Worm (Caenorhabditis elegans) whole organism, L1 larva: Measurements from ENCODE around the gene Y82E9BL.3.

Experiments used
- C04F5.9 ChIP-seq: sonication (generic microtip); optimal IDR thresholded peaks from 2 replicates; lab custom pipeline; 2016; ENCODE audit warnings: missing genetic modification characterization, missing compliant biosample characterization
- C16A3.4 ChIP-seq: fragments of 150-350 bp; optimal IDR thresholded peaks from 2 replicates; lab custom pipeline; 2014; ENCODE audit warnings: missing biosample characterization, missing genetic modification characterization
- F16B12.6 ChIP-seq: fragments of 150-350 bp; optimal IDR thresholded peaks from 2 replicates; lab custom pipeline; 2014; ENCODE audit warnings: missing biosample characterization, missing genetic modification characterization
- Y116A8C.19 ChIP-seq: sonication (generic microtip); optimal IDR thresholded peaks from 2 replicates; lab custom pipeline; 2016; ENCODE audit warnings: missing compliant biosample characterization, missing genetic modification characterization, borderline replicate concordance
- aly-2 ChIP-seq: fragments of 150-350 bp; optimal IDR thresholded peaks from 2 replicates; lab custom pipeline; 2014; ENCODE audit warnings: missing biosample characterization, missing genetic modification characterization
- ceh-63 ChIP-seq: fragments of 200-800 bp; sonication (Bioruptor generic); optimal IDR thresholded peaks from 2 replicates; lab custom pipeline; 2018; ENCODE audit warnings: mild to moderate bottlenecking, missing genetic modification characterization, missing compliant biosample characterization
- ceh-88 ChIP-seq: fragments of 200-800 bp; sonication (Bioruptor generic); IDR thresholded peaks from 2 replicates; pipeline ENCODE4 v1.3.6; 2022; ENCODE audit warnings: missing genetic modification characterization, missing compliant biosample characterization
- ceh-90 ChIP-seq: sonication (generic microtip); optimal IDR thresholded peaks from 2 replicates; lab custom pipeline; 2016; ENCODE audit warnings: missing genetic modification characterization, missing compliant biosample characterization
- ces-1 ChIP-seq: fragments of 150-350 bp; optimal IDR thresholded peaks from 2 replicates; lab custom pipeline; 2014; ENCODE audit warnings: missing biosample characterization, missing genetic modification reagents, missing genetic modification characterization
- dpl-1 ChIP-seq, 3 experiments: fragments of 150-350 bp in 2 of 3; sonication (generic microtip) in 1 of 3; optimal IDR thresholded peaks; 2 replicates each; lab custom pipeline; 2014 to 2017; ENCODE audit warnings: missing biosample characterization in 3 of 3, missing genetic modification characterization in 3 of 3, missing genetic modification reagents in 3 of 3
- dsc-1 ChIP-seq: sonication (generic microtip); optimal IDR thresholded peaks from 2 replicates; lab custom pipeline; 2016; ENCODE audit warnings: mild to moderate bottlenecking, missing genetic modification characterization, missing compliant biosample characterization
- efl-3 ChIP-seq: fragments of 200-800 bp; sonication (Bioruptor generic); optimal IDR thresholded peaks from 2 replicates; lab custom pipeline; 2018; ENCODE audit warnings: mild to moderate bottlenecking, missing genetic modification characterization, missing compliant biosample characterization
- egl-27 ChIP-seq, 2 experiments: fragments of 150-350 bp in 1 of 2; sonication (generic microtip); optimal IDR thresholded peaks; 3 replicates each; lab custom pipeline; 2017 to 2018; ENCODE audit warnings: missing biosample characterization in 2 of 2, missing genetic modification characterization in 2 of 2, missing genetic modification reagents in 2 of 2
- elt-2 ChIP-seq: sonication (generic microtip); optimal IDR thresholded peaks from 2 replicates; lab custom pipeline; 2016; ENCODE audit warnings: missing genetic modification characterization, mild to moderate bottlenecking, inconsistent platforms, missing compliant biosample characterization, missing genetic modification reagents
- fkh-10 ChIP-seq: sonication (generic microtip); optimal IDR thresholded peaks from 2 replicates; lab custom pipeline; 2017; ENCODE audit warnings: missing biosample characterization, missing genetic modification reagents, missing genetic modification characterization
- fkh-4 ChIP-seq: sonication (generic microtip); optimal IDR thresholded peaks from 2 replicates; lab custom pipeline; 2016; ENCODE audit warnings: missing compliant biosample characterization, missing genetic modification characterization, borderline replicate concordance
- fkh-8 ChIP-seq: sonication (generic microtip); optimal IDR thresholded peaks from 2 replicates; lab custom pipeline; 2016; ENCODE audit warnings: mild to moderate bottlenecking, missing genetic modification characterization, missing compliant biosample characterization
- hlh-17 ChIP-seq: fragments of 200-800 bp; sonication (Bioruptor generic); optimal IDR thresholded peaks from 2 replicates; lab custom pipeline; 2018; ENCODE audit warnings: missing genetic modification characterization, mild to moderate bottlenecking, missing compliant biosample characterization, moderate library complexity, borderline replicate concordance
- hlh-4 ChIP-seq: sonication (generic microtip); optimal IDR thresholded peaks from 2 replicates; lab custom pipeline; 2016; ENCODE audit warnings: mild to moderate bottlenecking, missing genetic modification characterization, missing compliant biosample characterization
- hpl-2 ChIP-seq: fragments of 150-350 bp; optimal IDR thresholded peaks from 2 replicates; lab custom pipeline; 2014; ENCODE audit warnings: missing biosample characterization, missing genetic modification reagents, missing genetic modification characterization
- irx-1 ChIP-seq: sonication (generic microtip); optimal IDR thresholded peaks from 2 replicates; lab custom pipeline; 2016; ENCODE audit warnings: missing genetic modification characterization, missing compliant biosample characterization
- lin-13 ChIP-seq: fragments of 150-350 bp; optimal IDR thresholded peaks from 2 replicates; lab custom pipeline; 2014; ENCODE audit warnings: missing biosample characterization, missing genetic modification reagents, missing genetic modification characterization
- lin-15B ChIP-seq: fragments of 150-350 bp; sonication (generic microtip); optimal IDR thresholded peaks from 3 replicates; lab custom pipeline; 2014; ENCODE audit warnings: missing biosample characterization, missing genetic modification characterization
- lin-35 ChIP-seq, 2 experiments: fragments of 150-350 bp; optimal IDR thresholded peaks; 2 replicates each; lab custom pipeline; 2014; ENCODE audit warnings: missing biosample characterization in 2 of 2, missing genetic modification characterization in 2 of 2, missing genetic modification reagents in 2 of 2
- mab-9 ChIP-seq: fragments of 200-800 bp; sonication (Bioruptor generic); IDR thresholded peaks from 2 replicates; pipeline ENCODE4 v1.3.6; 2022; ENCODE audit warnings: missing genetic modification reagents, missing genetic modification characterization, missing compliant biosample characterization
- mdl-1 ChIP-seq, 2 experiments: fragments of 150-350 bp; optimal IDR thresholded peaks; 2 replicates each; lab custom pipeline; 2014 to 2017; ENCODE audit warnings: missing biosample characterization in 2 of 2, missing genetic modification characterization in 2 of 2, inconsistent platforms in 1 of 2
- mef-2 ChIP-seq: fragments of 150-350 bp; optimal IDR thresholded peaks from 2 replicates; lab custom pipeline; 2014; ENCODE audit warnings: missing biosample characterization, missing genetic modification characterization
- mep-1 ChIP-seq: fragments of 150-350 bp; optimal IDR thresholded peaks from 2 replicates; lab custom pipeline; 2014; ENCODE audit warnings: missing biosample characterization, missing genetic modification characterization
- nhr-11 ChIP-seq: fragments of 150-350 bp; optimal IDR thresholded peaks from 2 replicates; lab custom pipeline; 2014; ENCODE audit warnings: missing biosample characterization, missing genetic modification characterization
- nhr-12 ChIP-seq: sonication (generic microtip); optimal IDR thresholded peaks from 2 replicates; lab custom pipeline; 2017; ENCODE audit warnings: missing biosample characterization, missing genetic modification characterization
- nhr-28 ChIP-seq: fragments of 150-350 bp; optimal IDR thresholded peaks from 2 replicates; lab custom pipeline; 2014; ENCODE audit warnings: missing biosample characterization, missing genetic modification characterization
- nhr-71 ChIP-seq: sonication (generic microtip); optimal IDR thresholded peaks from 2 replicates; lab custom pipeline; 2016; ENCODE audit warnings: mild to moderate bottlenecking, missing genetic modification characterization, moderate library complexity, missing compliant biosample characterization
- nhr-76 ChIP-seq: sonication (generic microtip); optimal IDR thresholded peaks from 2 replicates; lab custom pipeline; 2017; ENCODE audit warnings: missing biosample characterization, missing genetic modification characterization
- nhr-85 ChIP-seq: sonication (generic microtip); peaks from one replicate; lab custom pipeline; 2016; ENCODE audit warnings: missing genetic modification characterization, inconsistent platforms, missing compliant biosample characterization
- pax-3 ChIP-seq: fragments of 200-800 bp; sonication (Bioruptor generic); optimal IDR thresholded peaks from 2 replicates; lab custom pipeline; 2018; ENCODE audit warnings: mild to moderate bottlenecking, missing genetic modification characterization, moderate library complexity, missing compliant biosample characterization
- skn-1 ChIP-seq: fragments of 150-350 bp; optimal IDR thresholded peaks from 2 replicates; lab custom pipeline; 2014; ENCODE audit warnings: missing biosample characterization, missing genetic modification characterization
- snpc-4 ChIP-seq: fragments of 150-350 bp; optimal IDR thresholded peaks from 2 replicates; lab custom pipeline; 2014; ENCODE audit warnings: missing biosample characterization, missing genetic modification characterization
- sox-4 ChIP-seq: sonication (generic microtip); optimal IDR thresholded peaks from 2 replicates; lab custom pipeline; 2016; ENCODE audit warnings: missing genetic modification characterization, missing compliant biosample characterization
- sup-37 ChIP-seq: fragments of 200-800 bp; sonication (Bioruptor generic); optimal IDR thresholded peaks from 2 replicates; lab custom pipeline; 2018; ENCODE audit warnings: mild to moderate bottlenecking, missing genetic modification characterization, missing compliant biosample characterization
- unc-130 ChIP-seq: fragments of 150-350 bp; optimal IDR thresholded peaks from 2 replicates; lab custom pipeline; 2017; ENCODE audit warnings: missing biosample characterization, missing genetic modification characterization, inconsistent platforms
- xbp-1 ChIP-seq: sonication (generic microtip); optimal IDR thresholded peaks from 2 replicates; lab custom pipeline; 2016; ENCODE audit warnings: missing genetic modification characterization, missing compliant biosample characterization
- zag-1 ChIP-seq: fragments of 150-350 bp; optimal IDR thresholded peaks from 2 replicates; lab custom pipeline; 2014; ENCODE audit warnings: missing biosample characterization, missing genetic modification characterization
- ztf-4 ChIP-seq: fragments of 150-350 bp; optimal IDR thresholded peaks from 2 replicates; lab custom pipeline; 2014; ENCODE audit warnings: missing biosample characterization, missing genetic modification characterization

The Y82E9BL.3 gene

ce11 chrIII:1342488-1342887, 8.2 kb downstream of the Y82E9BL.3 start, which contains the start of gene fbxa-26:
fbxa-26 (minus strand) TSS chrIII:1342522.
- TF ChIP-seq nhr-76 (no peak), C04F5.9 (no peak), sup-37 (GFP tag; lab: Kevin White, UChicago) (no peak), mef-2 (tag; lab: Kevin White, UChicago) (no peak), xbp-1 (no peak), nhr-12 (tag; lab: Kevin White, UChicago) (no peak), egl-27 (tag; optimal IDR thresholded peaks at IDR 0.05; lab: Kevin White, UChicago) (no peak), nhr-71 (no peak), irx-1 (tag; lab: Kevin White, UChicago) (no peak), F16B12.6 (tag; lab: Kevin White, UChicago) (no peak), fkh-8 (no peak), lin-13 (GFP tag; lab: Kevin White, UChicago) (no peak), sox-4 (tag; lab: Kevin White, UChicago) (no peak), efl-3 (GFP tag; lab: Kevin White, UChicago) (no peak)

ce11 chrIII:1340240-1340639, 10.4 kb downstream of the Y82E9BL.3 start, which contains the start of gene fbxa-5:
fbxa-5 (minus strand) TSS chrIII:1340340.
- TF ChIP-seq zag-1 (tag; lab: Kevin White, UChicago) (no peak), fkh-8 (no peak), hlh-17 (GFP tag; lab: Kevin White, UChicago) (no peak), C16A3.4 (no peak), mep-1 (tag; lab: Kevin White, UChicago) (no peak), Y116A8C.19 (tag; lab: Kevin White, UChicago) (no peak), ceh-63 (GFP tag; lab: Kevin White, UChicago) (no peak), mef-2 (tag; lab: Kevin White, UChicago) (no peak), ceh-90 (tag; lab: Kevin White, UChicago) (no peak), pax-3 (tag; lab: Kevin White, UChicago) (no peak), snpc-4 (no peak), lin-35 (GFP tag; optimal IDR thresholded peaks at IDR 0.05; lab: Kevin White, UChicago) (no peak), lin-15B (tag; lab: Kevin White, UChicago) (no peak), mab-9 (GFP tag; lab: Robert Waterston, UW) (no peak), fkh-10 (GFP tag; lab: Kevin White, UChicago) (no peak)

ce11 chrIII:1331894-1332293, 18.8 kb downstream of the Y82E9BL.3 start, which contains the start of gene Y82E9BL.19:
Y82E9BL.19 (plus strand) TSS chrIII:1332016.
- TF ChIP-seq fkh-10 (GFP tag; lab: Kevin White, UChicago) (no peak), elt-2 (peak; percentile 23)

ce11 chrIII:1326490-1326889, 24.2 kb downstream of the Y82E9BL.3 start, which contains the start of gene Y82E9BL.18:
Y82E9BL.18 (plus strand) TSS chrIII:1326790.
- TF ChIP-seq efl-3 (GFP tag; lab: Kevin White, UChicago) = no peak
- TF ChIP-seq ztf-4 (tag; lab: Kevin White, UChicago) = no peak
- TF ChIP-seq dpl-1 (GFP tag; optimal IDR thresholded peaks at IDR 0.05; lab: Kevin White, UChicago) = no peak
- no peak for TF ChIP-seq irx-1 (tag; lab: Kevin White, UChicago)
- no peak for TF ChIP-seq zag-1 (tag; lab: Kevin White, UChicago)
- TF ChIP-seq fkh-10 (GFP tag; lab: Kevin White, UChicago) = no peak
- TF ChIP-seq hlh-4 = no peak
- TF ChIP-seq unc-130 (tag; lab: Kevin White, UChicago) = no peak
- no peak for TF ChIP-seq nhr-28 (tag; lab: Kevin White, UChicago)
- TF ChIP-seq mdl-1 (tag; optimal IDR thresholded peaks at IDR 0.05; lab: Kevin White, UChicago) = no peak

- TF ChIP-seq skn-1 (tag; lab: Kevin White, UChicago) = no peak
- no peak for TF ChIP-seq ces-1 (GFP tag; lab: Kevin White, UChicago)
- TF ChIP-seq hpl-2 (GFP tag; lab: Kevin White, UChicago) = no peak
- TF ChIP-seq ceh-88 (GFP tag; lab: Robert Waterston, UW) = no peak
- TF ChIP-seq dsc-1 = no peak
- TF ChIP-seq fkh-4 (tag; lab: Kevin White, UChicago) = no peak
- no peak for TF ChIP-seq nhr-85 (tag; lab: Kevin White, UChicago)
- no peak for TF ChIP-seq aly-2 (tag; lab: Kevin White, UChicago)
- no peak for TF ChIP-seq nhr-11 (tag; lab: Kevin White, UChicago)
Measured at ce11 chrIII:1324513-1324912, 26.1 kb downstream of the Y82E9BL.3 start, which contains the start of gene fbxa-14. fbxa-14 (minus strand) TSS chrIII:1324613.
